Worm (Caenorhabditis elegans) whole organism, L1 larva: Measurements from ENCODE around the gene F32D8.12.
A peak's percentile ranks its signal among the peaks of the same experiment; 100 is the strongest.

Experiments used
- C04F5.9 ChIP-seq: sonication (generic microtip); optimal IDR thresholded peaks from 2 replicates; lab custom pipeline; 2016; ENCODE audit warnings: missing genetic modification characterization, missing compliant biosample characterization
- F16B12.6 ChIP-seq: fragments of 150-350 bp; optimal IDR thresholded peaks from 2 replicates; lab custom pipeline; 2014; ENCODE audit warnings: missing biosample characterization, missing genetic modification characterization
- Y116A8C.19 ChIP-seq: sonication (generic microtip); optimal IDR thresholded peaks from 2 replicates; lab custom pipeline; 2016; ENCODE audit warnings: missing compliant biosample characterization, missing genetic modification characterization, borderline replicate concordance
- aly-2 ChIP-seq: fragments of 150-350 bp; optimal IDR thresholded peaks from 2 replicates; lab custom pipeline; 2014; ENCODE audit warnings: missing biosample characterization, missing genetic modification characterization
- ceh-8 ChIP-seq: fragments of 200-800 bp; sonication (Bioruptor generic); optimal IDR thresholded peaks from 2 replicates; lab custom pipeline; 2018; ENCODE audit warnings: mild to moderate bottlenecking, missing genetic modification characterization, moderate library complexity, missing compliant biosample characterization
- ceh-90 ChIP-seq: sonication (generic microtip); optimal IDR thresholded peaks from 2 replicates; lab custom pipeline; 2016; ENCODE audit warnings: missing genetic modification characterization, missing compliant biosample characterization
- efl-1 ChIP-seq, 4 experiments: fragments of 150-350 bp; optimal IDR thresholded peaks in 3 of 4; peaks in 1 of 4; 1 replicate in 1 of 4; 2 replicates in 3 of 4; lab custom pipeline; 2014; ENCODE audit warnings: missing biosample characterization in 2 of 4, missing genetic modification characterization in 2 of 4, missing genetic modification reagents in 2 of 4
- efl-3 ChIP-seq: fragments of 200-800 bp; sonication (Bioruptor generic); optimal IDR thresholded peaks from 2 replicates; lab custom pipeline; 2018; ENCODE audit warnings: mild to moderate bottlenecking, missing genetic modification characterization, missing compliant biosample characterization
- egl-27 ChIP-seq, 2 experiments: fragments of 150-350 bp in 1 of 2; sonication (generic microtip); optimal IDR thresholded peaks; 3 replicates each; lab custom pipeline; 2017 to 2018; ENCODE audit warnings: missing biosample characterization in 2 of 2, missing genetic modification characterization in 2 of 2, missing genetic modification reagents in 2 of 2
- elt-2 ChIP-seq: sonication (generic microtip); optimal IDR thresholded peaks from 2 replicates; lab custom pipeline; 2016; ENCODE audit warnings: missing genetic modification characterization, mild to moderate bottlenecking, inconsistent platforms, missing compliant biosample characterization, missing genetic modification reagents
- elt-3 ChIP-seq, 6 experiments: fragments of 150-350 bp in 1 of 6; sonication (generic microtip); optimal IDR thresholded peaks; 2 replicates each; lab custom pipeline; 2017 to 2018; ENCODE audit warnings: missing biosample characterization in 6 of 6, missing genetic modification characterization in 6 of 6, inconsistent platforms in 1 of 6
- ets-5 ChIP-seq: fragments of 200-800 bp; sonication (Bioruptor generic); IDR thresholded peaks from 2 replicates; pipeline ENCODE4 v1.3.6; 2022; ENCODE audit warnings: missing genetic modification characterization, missing compliant biosample characterization
- fkh-10 ChIP-seq: sonication (generic microtip); optimal IDR thresholded peaks from 2 replicates; lab custom pipeline; 2017; ENCODE audit warnings: missing biosample characterization, missing genetic modification reagents, missing genetic modification characterization
- fkh-8 ChIP-seq: sonication (generic microtip); optimal IDR thresholded peaks from 2 replicates; lab custom pipeline; 2016; ENCODE audit warnings: mild to moderate bottlenecking, missing genetic modification characterization, missing compliant biosample characterization
- fos-1 ChIP-seq: fragments of 150-350 bp; optimal IDR thresholded peaks from 2 replicates; lab custom pipeline; 2014; ENCODE audit warnings: missing biosample characterization, missing genetic modification characterization
- hlh-17 ChIP-seq: fragments of 200-800 bp; sonication (Bioruptor generic); optimal IDR thresholded peaks from 2 replicates; lab custom pipeline; 2018; ENCODE audit warnings: missing genetic modification characterization, mild to moderate bottlenecking, missing compliant biosample characterization, moderate library complexity, borderline replicate concordance
- lin-14 ChIP-seq: fragments of 200-800 bp; sonication (Bioruptor generic); optimal IDR thresholded peaks from 2 replicates; lab custom pipeline; 2018; ENCODE audit warnings: mild to moderate bottlenecking, missing genetic modification characterization, moderate library complexity, missing compliant biosample characterization
- mab-9 ChIP-seq: fragments of 200-800 bp; sonication (Bioruptor generic); IDR thresholded peaks from 2 replicates; pipeline ENCODE4 v1.3.6; 2022; ENCODE audit warnings: missing genetic modification reagents, missing genetic modification characterization, missing compliant biosample characterization
- nhr-19 ChIP-seq: fragments of 200-800 bp; sonication (Bioruptor generic); conservative IDR thresholded peaks from 2 replicates; pipeline ENCODE4 v1.3.6; 2022; ENCODE audit warnings: missing genetic modification characterization, missing compliant biosample characterization
- nhr-20 ChIP-seq: sonication (generic microtip); optimal IDR thresholded peaks from 2 replicates; lab custom pipeline; 2016; ENCODE audit warnings: mild to moderate bottlenecking, missing genetic modification characterization, missing compliant biosample characterization
- nhr-47 ChIP-seq: sonication (generic microtip); optimal IDR thresholded peaks from 2 replicates; lab custom pipeline; 2016; ENCODE audit warnings: mild to moderate bottlenecking, missing genetic modification characterization, moderate library complexity, missing compliant biosample characterization
- nhr-71 ChIP-seq: sonication (generic microtip); optimal IDR thresholded peaks from 2 replicates; lab custom pipeline; 2016; ENCODE audit warnings: mild to moderate bottlenecking, missing genetic modification characterization, moderate library complexity, missing compliant biosample characterization
- nhr-77 ChIP-seq: fragments of 150-350 bp; optimal IDR thresholded peaks from 2 replicates; lab custom pipeline; 2014; ENCODE audit warnings: missing biosample characterization, missing genetic modification characterization
- nhr-85 ChIP-seq: sonication (generic microtip); peaks from one replicate; lab custom pipeline; 2016; ENCODE audit warnings: missing genetic modification characterization, inconsistent platforms, missing compliant biosample characterization
- nhr-90 ChIP-seq: sonication (generic microtip); optimal IDR thresholded peaks from 2 replicates; lab custom pipeline; 2016; ENCODE audit warnings: mild to moderate bottlenecking, missing genetic modification characterization, missing compliant biosample characterization; ENCODE audit not compliant: poor library complexity
- pag-3 ChIP-seq: sonication (generic microtip); optimal IDR thresholded peaks from 2 replicates; lab custom pipeline; 2017; ENCODE audit warnings: missing genetic modification characterization, mild to moderate bottlenecking, missing compliant biosample characterization, antibody characterized with exemption, borderline replicate concordance; ENCODE audit not compliant: insufficient read depth
- pax-3 ChIP-seq: fragments of 200-800 bp; sonication (Bioruptor generic); optimal IDR thresholded peaks from 2 replicates; lab custom pipeline; 2018; ENCODE audit warnings: mild to moderate bottlenecking, missing genetic modification characterization, moderate library complexity, missing compliant biosample characterization
- pqm-1 ChIP-seq: sonication (generic microtip); optimal IDR thresholded peaks from 3 replicates; lab custom pipeline; 2017; ENCODE audit warnings: missing biosample characterization, missing genetic modification characterization
- rnt-1 ChIP-seq: sonication (generic microtip); optimal IDR thresholded peaks from 2 replicates; lab custom pipeline; 2016; ENCODE audit warnings: mild to moderate bottlenecking, missing genetic modification characterization, moderate library complexity, missing compliant biosample characterization
- skn-1 ChIP-seq: fragments of 150-350 bp; optimal IDR thresholded peaks from 2 replicates; lab custom pipeline; 2014; ENCODE audit warnings: missing biosample characterization, missing genetic modification characterization
- snpc-4 ChIP-seq: fragments of 150-350 bp; optimal IDR thresholded peaks from 2 replicates; lab custom pipeline; 2014; ENCODE audit warnings: missing biosample characterization, missing genetic modification characterization
- snu-23 ChIP-seq: sonication (generic microtip); optimal IDR thresholded peaks from 2 replicates; lab custom pipeline; 2016; ENCODE audit warnings: missing genetic modification characterization, missing compliant biosample characterization
- swsn-7 ChIP-seq: sonication (generic microtip); optimal IDR thresholded peaks from 2 replicates; lab custom pipeline; 2016; ENCODE audit warnings: missing genetic modification characterization, missing compliant biosample characterization
- tlp-1 ChIP-seq: fragments of 150-350 bp; optimal IDR thresholded peaks from 2 replicates; lab custom pipeline; 2014; ENCODE audit warnings: missing biosample characterization, missing genetic modification characterization
- unc-130 ChIP-seq: fragments of 150-350 bp; optimal IDR thresholded peaks from 2 replicates; lab custom pipeline; 2017; ENCODE audit warnings: missing biosample characterization, missing genetic modification characterization, inconsistent platforms
- unc-86 ChIP-seq: sonication (generic microtip); optimal IDR thresholded peaks from 2 replicates; lab custom pipeline; 2016; ENCODE audit warnings: missing genetic modification characterization, missing compliant biosample characterization
- zip-4 ChIP-seq: fragments of 200-800 bp; sonication (Bioruptor generic); optimal IDR thresholded peaks from 2 replicates; lab custom pipeline; 2018; ENCODE audit warnings: mild to moderate bottlenecking, missing genetic modification characterization, moderate library complexity, missing compliant biosample characterization
- ztf-11 ChIP-seq, 2 experiments: sonication (generic microtip); optimal IDR thresholded peaks; 2 replicates each; lab custom pipeline; 2016 to 2017; ENCODE audit warnings: missing genetic modification characterization in 2 of 2, missing biosample characterization in 1 of 2, missing compliant biosample characterization in 1 of 2
- ztf-4 ChIP-seq: fragments of 150-350 bp; optimal IDR thresholded peaks from 2 replicates; lab custom pipeline; 2014; ENCODE audit warnings: missing biosample characterization, missing genetic modification characterization

The F32D8.12 gene

DNA sequence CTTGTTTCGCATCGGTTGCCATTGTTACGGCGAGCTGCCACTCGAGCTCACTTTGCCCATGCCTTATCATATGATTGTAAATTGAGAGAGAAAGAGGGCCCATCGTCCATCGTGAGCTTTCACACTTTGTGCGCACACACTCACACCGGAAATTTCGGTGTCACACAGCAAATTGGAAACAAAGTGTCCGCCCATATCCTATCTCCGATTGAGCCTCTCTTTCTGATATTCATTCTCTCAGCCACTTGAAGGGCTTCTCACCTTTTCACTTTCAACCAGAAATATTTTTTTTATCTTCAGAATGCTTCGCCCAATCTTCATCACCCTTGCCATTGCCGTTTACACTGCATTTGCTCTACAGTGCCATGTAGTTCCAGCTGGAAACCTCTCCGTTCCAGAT, 38.7 kb upstream of the F32D8.12 start, which contains the start of gene F58B4.3:
F58B4.3 (plus strand) TSS at position 301 of the 400 bp plus-strand sequence.
- TF ChIP-seq ceh-8 (GFP tag; lab: Kevin White, UChicago) (no peak), swsn-7 (no peak), mab-9 (GFP tag; lab: Robert Waterston, UW) (no peak), ztf-4 (tag; lab: Kevin White, UChicago) (no peak), nhr-19 (no peak), F16B12.6 (tag; lab: Kevin White, UChicago) (no peak), nhr-71 (peak; percentile 16), pax-3 (peak; percentile 31), ceh-90 (tag; lab: Kevin White, UChicago) (no peak), unc-130 (tag; lab: Kevin White, UChicago) (no peak), unc-86 (no peak), nhr-85 (tag; lab: Kevin White, UChicago) (no peak), lin-14 (GFP tag; lab: Kevin White, UChicago) (no peak), egl-27 (tag; optimal IDR thresholded peaks at IDR 0.05; lab: Kevin White, UChicago) (no peak), nhr-90 (no peak), nhr-77 (tag; lab: Kevin White, UChicago) (no peak), fkh-8 (tag; lab: Kevin White, UChicago) (peak; percentile 64), skn-1 (no peak), elt-2 (no peak), aly-2 (tag; lab: Kevin White, UChicago) (no peak), pqm-1 (no peak)

DNA sequence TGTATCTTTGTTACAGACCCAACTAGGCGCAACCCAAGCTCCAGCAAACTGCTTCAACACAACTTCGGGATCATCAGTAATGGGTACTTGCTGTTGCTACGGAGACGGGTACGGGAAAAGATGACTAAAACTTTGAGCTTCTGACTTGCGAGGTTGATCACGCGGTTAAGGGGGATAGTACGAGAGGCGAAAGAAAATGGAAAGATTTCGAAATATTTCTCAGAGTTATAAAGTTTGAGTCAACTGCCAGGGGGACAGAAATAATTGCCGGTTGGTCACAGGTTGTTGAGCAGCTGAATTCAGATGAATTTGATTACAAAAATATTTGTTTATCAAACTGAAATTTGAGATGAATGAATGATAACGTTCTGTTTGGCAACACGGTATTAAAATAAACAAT, 34.8 kb upstream of the F32D8.12 start:
- peak; percentile 6 for TF ChIP-seq lin-14 (GFP tag; lab: Kevin White, UChicago)
- TF ChIP-seq snpc-4 (tag; lab: Kevin White, UChicago) = no peak
- TF ChIP-seq nhr-85 (tag; lab: Kevin White, UChicago) = no peak
- peak; percentile 53 for TF ChIP-seq skn-1
- TF ChIP-seq fkh-8 (tag; lab: Kevin White, UChicago) = peak; percentile 68
- peak; percentile 57 for TF ChIP-seq nhr-71
- no peak for TF ChIP-seq efl-1 (optimal IDR thresholded peaks at IDR 0.05; lab: Kevin White, UChicago)
- peak in 1 of 2 experiments; percentile 15 for TF ChIP-seq efl-1 (GFP tag; optimal IDR thresholded peaks at IDR 0.05 in 1 of 2; lab: Kevin White, UChicago)
- TF ChIP-seq nhr-20 (tag; lab: Kevin White, UChicago) = peak; percentile 22

- TF ChIP-seq pax-3 (peak; percentile 17), fkh-8 (tag; lab: Kevin White, UChicago) (peak; percentile 71), C04F5.9 (tag; lab: Kevin White, UChicago) (no peak), nhr-47 (tag; lab: Kevin White, UChicago) (peak; percentile 20), nhr-71 (peak; percentile 12)
Observed at ce11 chrV:10924731-10925130, 33.9 kb upstream of the F32D8.12 start, which contains the start of gene F58B4.6. Gene F58B4.6 (plus strand): TSS chrV:10925031.

DNA sequence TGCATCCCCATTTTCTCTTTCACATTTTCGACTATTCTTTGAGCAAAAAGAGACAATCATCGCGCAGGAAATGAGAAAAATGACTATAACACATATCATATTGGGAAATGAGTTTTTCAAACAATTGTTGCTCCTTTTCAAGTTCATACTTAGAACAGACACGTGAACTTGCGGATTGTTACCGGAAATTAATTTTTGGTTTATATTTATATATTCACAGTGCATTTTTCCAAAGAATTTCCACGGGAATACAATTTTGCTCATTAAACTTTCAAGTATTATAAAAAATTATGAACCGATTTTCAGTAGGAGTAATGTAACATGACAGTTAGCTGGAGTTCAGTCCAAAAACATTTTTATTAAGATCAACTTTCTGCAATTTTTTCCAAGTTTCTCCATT, 32.4 kb upstream of the F32D8.12 start, which contains the start of gene F58B4.7:
F58B4.7 (minus strand) TSS at position 101 of the 400 bp plus-strand sequence.
- TF ChIP-seq efl-3 (GFP tag; lab: Kevin White, UChicago) (no peak), elt-2 (no peak), ceh-8 (GFP tag; lab: Kevin White, UChicago) (no peak), zip-4 (GFP tag; lab: Kevin White, UChicago) (no peak), fos-1 (tag; lab: Kevin White, UChicago) (no peak), hlh-17 (GFP tag; lab: Kevin White, UChicago) (no peak), snu-23 (GFP tag; lab: Kevin White, UChicago) (no peak), tlp-1 (tag; lab: Kevin White, UChicago) (no peak), ceh-90 (tag; lab: Kevin White, UChicago) (no peak), unc-130 (tag; lab: Kevin White, UChicago) (no peak), rnt-1 (tag; lab: Kevin White, UChicago) (no peak)

DNA sequence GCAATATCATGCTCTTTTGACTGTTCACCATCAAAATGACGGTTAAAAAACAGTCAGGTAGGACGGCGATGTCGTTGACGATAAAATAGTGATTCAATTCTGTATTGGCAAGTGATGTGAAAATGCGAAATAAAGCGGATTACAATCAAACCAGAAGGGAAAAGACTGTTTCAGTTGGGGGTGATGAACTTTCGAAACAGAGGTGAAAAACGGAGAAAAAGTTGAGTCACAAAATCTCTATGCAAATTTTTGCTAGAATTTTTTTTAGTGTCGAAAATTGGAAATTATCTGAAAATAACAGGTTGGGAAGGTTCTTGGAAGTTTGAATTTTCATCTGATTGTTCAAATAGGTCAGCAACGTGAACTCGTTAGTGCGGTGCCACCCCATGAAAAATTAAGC, 30.9 kb upstream of the F32D8.12 start, which contains the start of gene nas-31:
nas-31 (minus strand) TSS at position 101 of the 400 bp plus-strand sequence.
- no peak for TF ChIP-seq elt-3 (tag; optimal IDR thresholded peaks at IDR 0.05; lab: Kevin White, UChicago)
- no peak for TF ChIP-seq egl-27 (tag; optimal IDR thresholded peaks at IDR 0.05; lab: Kevin White, UChicago)
- TF ChIP-seq ztf-4 (tag; lab: Kevin White, UChicago) = no peak
- no peak for TF ChIP-seq fkh-10 (GFP tag; lab: Kevin White, UChicago)
- TF ChIP-seq Y116A8C.19 (tag; lab: Kevin White, UChicago) = no peak
- TF ChIP-seq pag-3 (tag; lab: Kevin White, UChicago) = no peak
- no peak for TF ChIP-seq ztf-11 (tag; optimal IDR thresholded peaks at IDR 0.05; lab: Kevin White, UChicago)
- TF ChIP-seq ets-5 (GFP tag; lab: Robert Waterston, UW) = no peak
- no peak for TF ChIP-seq tlp-1 (tag; lab: Kevin White, UChicago)
